Worm (Caenorhabditis elegans): ENCODE results near the gene pmk-3.

pmk-3 gene

DNA sequence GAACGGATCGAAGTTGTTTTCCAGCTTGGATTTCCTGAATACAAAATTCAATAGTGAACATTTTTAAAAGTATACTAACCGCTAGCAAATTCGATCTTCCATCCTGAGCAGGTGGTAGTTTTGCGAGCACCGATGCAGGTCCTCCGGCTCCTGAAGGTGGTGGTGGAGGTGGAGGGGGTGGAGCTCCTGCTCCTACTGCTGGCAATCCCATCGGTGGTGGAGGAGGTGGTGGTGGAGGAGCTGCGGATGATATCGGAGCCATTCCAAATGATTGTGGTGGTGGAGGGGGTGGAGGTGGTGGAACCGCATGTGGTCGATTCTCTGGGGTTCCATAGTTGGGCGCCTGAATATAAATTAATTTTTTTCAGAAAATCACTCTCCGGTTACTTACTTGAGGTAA, 50.6 kb downstream of the pmk-3 start:
- no peak for TF ChIP-seq vab-15 (tag; optimal IDR thresholded peaks at IDR 0.05)

Measured in whole organism, L1 larva.